Fruit fly (Drosophila melanogaster) whole organism, prepupa: ENCODE measurements around the gene GILT2.
A peak's percentile ranks its signal among the peaks of the same experiment; 100 is the strongest.

Source experiments
- Blimp-1 ChIP-seq: fragments of 200-800 bp; sonication (Bioruptor generic); optimal IDR thresholded peaks from 3 replicates; lab custom pipeline; 2017; ENCODE audit warnings: missing biosample characterization, missing genetic modification characterization, mild to moderate bottlenecking, moderate library complexity, missing genetic modification reagents
- CG10631 ChIP-seq: fragments of 200-800 bp; sonication (Bioruptor generic); optimal IDR thresholded peaks from 2 replicates; lab custom pipeline; 2016; ENCODE audit warnings: missing biosample characterization, missing genetic modification characterization
- CG10669 ChIP-seq: fragments of 200-800 bp; sonication (Bioruptor generic); optimal IDR thresholded peaks from 3 replicates; lab custom pipeline; 2018; ENCODE audit warnings: missing biosample characterization, mild to moderate bottlenecking, missing genetic modification characterization, moderate library complexity
- CG11294 ChIP-seq: fragments of 200-800 bp; sonication (Bioruptor generic); IDR thresholded peaks from 2 replicates; pipeline ENCODE4 v1.3.6; 2022; ENCODE audit warnings: missing biosample characterization, missing genetic modification characterization
- CG11762 ChIP-seq: fragments of 200-800 bp; sonication (Bioruptor generic); optimal IDR thresholded peaks from 3 replicates; lab custom pipeline; 2016; ENCODE audit warnings: missing biosample characterization, missing genetic modification characterization; ENCODE audit not compliant: insufficient read depth
- CG15336 ChIP-seq: fragments of 200-800 bp; sonication (Bioruptor generic); IDR thresholded peaks from 2 replicates; pipeline ENCODE4 v1.3.6; 2022; ENCODE audit warnings: missing biosample characterization, missing genetic modification characterization
- CG3032 ChIP-seq: fragments of 200-800 bp; optimal IDR thresholded peaks from 2 replicates; lab custom pipeline; 2019; ENCODE audit warnings: missing biosample characterization, mild to moderate bottlenecking, missing genetic modification characterization, moderate library complexity
- CG31627 ChIP-seq: fragments of 200-800 bp; sonication (Bioruptor generic); optimal IDR thresholded peaks from 3 replicates; lab custom pipeline; 2016; ENCODE audit warnings: missing biosample characterization, missing genetic modification characterization
- CG32006 ChIP-seq: fragments of 200-800 bp; sonication (Bioruptor generic); optimal IDR thresholded peaks from 3 replicates; lab custom pipeline; 2017; ENCODE audit warnings: missing biosample characterization, mild to moderate bottlenecking, missing genetic modification characterization
- CG34406 ChIP-seq: fragments of 200-800 bp; sonication (Bioruptor generic); optimal IDR thresholded peaks from 3 replicates; lab custom pipeline; 2016; ENCODE audit warnings: missing biosample characterization, missing genetic modification characterization
- CG3919 ChIP-seq: fragments of 200-800 bp; sonication (Bioruptor generic); optimal IDR thresholded peaks from 3 replicates; lab custom pipeline; 2016; ENCODE audit warnings: missing biosample characterization, missing genetic modification characterization
- CG4318 ChIP-seq: fragments of 200-800 bp; sonication (Bioruptor generic); optimal IDR thresholded peaks from 3 replicates; lab custom pipeline; 2017; ENCODE audit warnings: missing biosample characterization, mild to moderate bottlenecking, missing genetic modification characterization
- CG6163 ChIP-seq: fragments of 200-800 bp; sonication (Bioruptor generic); IDR thresholded peaks from 3 replicates; pipeline ENCODE4 v1.3.6; 2022; ENCODE audit warnings: missing biosample characterization, missing genetic modification characterization
- CG6276 ChIP-seq: fragments of 200-800 bp; sonication (Bioruptor generic); optimal IDR thresholded peaks from 2 replicates; lab custom pipeline; 2017; ENCODE audit warnings: missing biosample characterization, mild to moderate bottlenecking, missing genetic modification characterization
- CG6854 ChIP-seq: fragments of 200-800 bp; sonication (Bioruptor generic); optimal IDR thresholded peaks from 2 replicates; lab custom pipeline; 2017; ENCODE audit warnings: missing biosample characterization, mild to moderate bottlenecking, missing genetic modification characterization
- CG7368 ChIP-seq: fragments of 200-800 bp; sonication (Bioruptor generic); optimal IDR thresholded peaks from 3 replicates; lab custom pipeline; 2016; ENCODE audit warnings: missing biosample characterization, missing genetic modification characterization
- CG8119 ChIP-seq: fragments of 200-800 bp; sonication (Bioruptor generic); IDR thresholded peaks from 3 replicates; pipeline ENCODE4 v1.3.6; 2022; ENCODE audit warnings: missing biosample characterization, missing genetic modification characterization
- CG8319 ChIP-seq: fragments of 200-800 bp; sonication (Bioruptor generic); optimal IDR thresholded peaks from 3 replicates; lab custom pipeline; 2016; ENCODE audit warnings: missing biosample characterization, missing genetic modification characterization
- CG8632 ChIP-seq: fragments of 200-800 bp; sonication (Bioruptor generic); optimal IDR thresholded peaks from 3 replicates; lab custom pipeline; 2016; ENCODE audit warnings: missing biosample characterization, missing genetic modification characterization
- Eip75B ChIP-seq: fragments of 200-800 bp; sonication (Bioruptor generic); optimal IDR thresholded peaks from 3 replicates; lab custom pipeline; 2016; ENCODE audit warnings: missing biosample characterization, missing genetic modification characterization
- Eip78C ChIP-seq: fragments of 200-800 bp; sonication (Bioruptor generic); peaks from one replicate; lab custom pipeline; 2016; ENCODE audit warnings: missing biosample characterization, missing genetic modification characterization
- Gug ChIP-seq: fragments of 200-800 bp; sonication (Bioruptor generic); IDR thresholded peaks from 2 replicates; pipeline ENCODE4 v1.3.6; 2022; ENCODE audit warnings: missing biosample characterization, missing genetic modification characterization
- Hr38 ChIP-seq: sonication (Bioruptor generic); optimal IDR thresholded peaks from 2 replicates; lab custom pipeline; 2016; ENCODE audit warnings: missing biosample characterization, missing genetic modification characterization
- Hr39 ChIP-seq: fragments of 200-800 bp; sonication (Bioruptor generic); optimal IDR thresholded peaks from 2 replicates; lab custom pipeline; 2016; ENCODE audit warnings: missing biosample characterization, missing genetic modification characterization
- Hr4 ChIP-seq: fragments of 200-800 bp; sonication (Bioruptor generic); optimal IDR thresholded peaks from 3 replicates; lab custom pipeline; 2016; ENCODE audit warnings: missing biosample characterization, missing genetic modification characterization
- Lpt ChIP-seq: fragments of 200-800 bp; sonication (Bioruptor generic); optimal IDR thresholded peaks from 3 replicates; lab custom pipeline; 2016; ENCODE audit warnings: missing biosample characterization, missing genetic modification characterization
- Met ChIP-seq: fragments of 200-800 bp; sonication (Bioruptor generic); optimal IDR thresholded peaks from 3 replicates; lab custom pipeline; 2016; ENCODE audit warnings: missing biosample characterization, missing genetic modification characterization
- OdsH ChIP-seq: fragments of 200-800 bp; sonication (Bioruptor generic); optimal IDR thresholded peaks from 3 replicates; lab custom pipeline; 2016; ENCODE audit warnings: missing biosample characterization, missing genetic modification characterization
- Sox14 ChIP-seq: fragments of 200-800 bp; sonication (Bioruptor generic); optimal IDR thresholded peaks from 3 replicates; lab custom pipeline; 2016; ENCODE audit warnings: missing biosample characterization, missing genetic modification characterization
- Sox15 ChIP-seq: fragments of 200-800 bp; sonication (Bioruptor generic); optimal IDR thresholded peaks from 3 replicates; lab custom pipeline; 2016; ENCODE audit warnings: missing biosample characterization, missing genetic modification characterization
- achi ChIP-seq: fragments of 200-800 bp; sonication (Bioruptor generic); optimal IDR thresholded peaks from 3 replicates; lab custom pipeline; 2016; ENCODE audit warnings: missing biosample characterization, missing genetic modification characterization
- acj6 ChIP-seq: fragments of 200-800 bp; sonication (Bioruptor generic); optimal IDR thresholded peaks from 3 replicates; lab custom pipeline; 2016; ENCODE audit warnings: missing biosample characterization, missing genetic modification characterization
- dac ChIP-seq: fragments of 200-800 bp; sonication (Bioruptor generic); optimal IDR thresholded peaks from 2 replicates; lab custom pipeline; 2017; ENCODE audit warnings: missing biosample characterization, mild to moderate bottlenecking, missing genetic modification characterization
- eg ChIP-seq: fragments of 200-800 bp; sonication (Bioruptor generic); IDR thresholded peaks from 3 replicates; pipeline ENCODE4 v1.3.6; 2022; ENCODE audit warnings: missing biosample characterization, missing genetic modification characterization
- fd59A ChIP-seq: fragments of 200-800 bp; sonication (Bioruptor generic); optimal IDR thresholded peaks from 2 replicates; lab custom pipeline; 2017; ENCODE audit warnings: missing biosample characterization, mild to moderate bottlenecking, missing genetic modification characterization, missing genetic modification reagents
- fkh ChIP-seq: fragments of 200-800 bp; sonication (Bioruptor generic); optimal IDR thresholded peaks from 3 replicates; lab custom pipeline; 2017; ENCODE audit warnings: missing biosample characterization, mild to moderate bottlenecking, missing genetic modification characterization, moderate library complexity
- net ChIP-seq: fragments of 200-800 bp; sonication (Bioruptor generic); optimal IDR thresholded peaks from 3 replicates; lab custom pipeline; 2016; ENCODE audit warnings: missing biosample characterization, missing genetic modification characterization
- pdm3 ChIP-seq: fragments of 200-800 bp; sonication (Bioruptor generic); optimal IDR thresholded peaks from 3 replicates; lab custom pipeline; 2016; ENCODE audit warnings: missing biosample characterization, missing genetic modification characterization
- salr ChIP-seq, 2 experiments: fragments of 200-800 bp; sonication (Bioruptor generic); optimal IDR thresholded peaks; 3 replicates each; lab custom pipeline; 2016 to 2018; ENCODE audit warnings: missing biosample characterization in 2 of 2, missing genetic modification characterization in 2 of 2, mild to moderate bottlenecking in 1 of 2
- ss ChIP-seq, 2 experiments: fragments of 200-800 bp; sonication (Bioruptor generic); optimal IDR thresholded peaks; 2 replicates in 1 of 2; 3 replicates in 1 of 2; lab custom pipeline; 2017 to 2018; ENCODE audit warnings: mild to moderate bottlenecking in 2 of 2, missing biosample characterization in 2 of 2, missing genetic modification characterization in 2 of 2, moderate library complexity in 1 of 2
- svp ChIP-seq: fragments of 200-800 bp; sonication (Bioruptor generic); peaks from one replicate; lab custom pipeline; 2016; ENCODE audit warnings: missing biosample characterization, missing genetic modification characterization
- topi ChIP-seq: fragments of 200-800 bp; sonication (Bioruptor generic); optimal IDR thresholded peaks from 3 replicates; lab custom pipeline; 2016; ENCODE audit warnings: missing biosample characterization, missing genetic modification characterization
- vri ChIP-seq: fragments of 200-800 bp; sonication (Bioruptor generic); optimal IDR thresholded peaks from 3 replicates; lab custom pipeline; 2016; ENCODE audit warnings: missing biosample characterization, mild to moderate bottlenecking, missing genetic modification characterization

Gene GILT2

DNA sequence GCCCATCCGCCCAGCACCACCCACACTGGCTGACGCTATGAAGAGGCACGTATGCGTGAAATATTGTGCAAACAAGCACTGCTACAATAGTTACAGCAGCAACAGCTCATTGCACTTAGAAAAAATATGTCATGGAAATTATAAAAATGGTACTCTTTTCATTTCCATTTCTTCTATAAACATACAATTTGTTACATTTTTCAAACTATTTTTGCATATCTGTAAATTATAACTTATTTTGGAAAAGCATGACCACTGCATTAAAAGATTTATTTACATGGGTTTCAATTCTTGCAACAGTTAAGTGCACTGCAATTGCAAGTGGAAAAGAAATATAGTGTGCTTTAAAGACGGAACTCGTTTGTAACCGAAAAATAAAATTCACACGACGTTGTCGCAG, 40.3 kb upstream of the GILT2 start:
- peak; percentile 77 for TF ChIP-seq eg (GFP tag; lab: Robert Waterston, UW)
- TF ChIP-seq Eip78C (GFP tag; lab: Kevin White, UChicago) = peak; percentile 76
- peak; percentile 22 for TF ChIP-seq CG3919
- peak; percentile 13 for TF ChIP-seq CG4318 (GFP tag; lab: Kevin White, UChicago)
- TF ChIP-seq salr (GFP tag; optimal IDR thresholded peaks at IDR 0.05; lab: Kevin White, UChicago) = peak in 1 of 2 experiments; percentile 21
- no peak for TF ChIP-seq fd59A
- TF ChIP-seq CG7368 (GFP tag; lab: Kevin White, UChicago) = peak; percentile 14
- TF ChIP-seq CG8119 (GFP tag; lab: Robert Waterston, UW) = peak; percentile 67; the same call in 1 of the 3 replicates
- TF ChIP-seq CG32006 (GFP tag; lab: Kevin White, UChicago) = peak; percentile 67
- no peak for TF ChIP-seq Met (GFP tag; lab: Kevin White, UChicago)
- peak; percentile 45 for TF ChIP-seq net (GFP tag; lab: Kevin White, UChicago)
- peak; percentile 9 for TF ChIP-seq pdm3 (GFP tag; lab: Kevin White, UChicago)
- peak; percentile 17 for TF ChIP-seq acj6 (GFP tag; lab: Kevin White, UChicago)
- peak; percentile 80 for TF ChIP-seq CG15336
- peak; percentile 77 for TF ChIP-seq Hr4 (GFP tag; lab: Kevin White, UChicago)
- no peak for TF ChIP-seq CG34406
- TF ChIP-seq Gug (GFP tag; lab: Robert Waterston, UW) = 0 out of 2 replicates have a peak, but pooled peaks have one; percentile 23
- peak; percentile 27 for TF ChIP-seq achi (GFP tag; lab: Kevin White, UChicago)
- no peak for TF ChIP-seq dac (GFP tag; lab: Kevin White, UChicago)
- TF ChIP-seq Lpt (GFP tag; lab: Kevin White, UChicago) = peak; percentile 45
- peak; percentile 26 for TF ChIP-seq OdsH (GFP tag; lab: Kevin White, UChicago)
- no peak for TF ChIP-seq topi (GFP tag; lab: Kevin White, UChicago)
- TF ChIP-seq CG6163 (GFP tag; lab: Robert Waterston, UW) = peak; percentile 18; the same call in 1 of the 3 replicates
- peak; percentile 35; the same call in 1 of the 2 replicates for TF ChIP-seq CG11294
- TF ChIP-seq Blimp-1 (GFP tag; lab: Kevin White, UChicago) = no peak
- no peak for TF ChIP-seq Sox14 (GFP tag; lab: Kevin White, UChicago)
- TF ChIP-seq CG6276 = peak; percentile 43
- TF ChIP-seq, all 60 proteins: peak for 20

DNA sequence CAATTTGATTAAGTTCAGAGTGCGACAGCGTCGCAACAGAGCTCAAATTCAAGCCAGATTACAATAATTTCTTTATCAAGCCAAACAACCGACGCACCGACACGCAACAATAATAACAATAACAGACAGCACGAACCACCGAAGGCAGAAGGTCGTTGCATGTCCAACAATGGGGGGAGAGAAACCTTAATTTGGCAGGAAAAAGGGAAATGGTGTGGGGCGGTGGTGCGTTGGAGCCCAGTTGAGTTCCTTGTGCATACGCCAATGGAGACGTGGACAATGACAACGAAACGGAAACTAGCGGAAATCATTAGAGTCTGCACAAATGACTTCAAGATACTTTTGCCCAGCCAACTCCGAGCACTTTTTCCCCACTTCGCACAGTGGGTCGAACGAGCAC, 39.1 kb upstream of the GILT2 start:
- TF ChIP-seq svp = peak; percentile 51
- no peak for TF ChIP-seq CG8632 (GFP tag; lab: Kevin White, UChicago)
- TF ChIP-seq Lpt (GFP tag; lab: Kevin White, UChicago) = no peak
- no peak for TF ChIP-seq CG8319

DNA sequence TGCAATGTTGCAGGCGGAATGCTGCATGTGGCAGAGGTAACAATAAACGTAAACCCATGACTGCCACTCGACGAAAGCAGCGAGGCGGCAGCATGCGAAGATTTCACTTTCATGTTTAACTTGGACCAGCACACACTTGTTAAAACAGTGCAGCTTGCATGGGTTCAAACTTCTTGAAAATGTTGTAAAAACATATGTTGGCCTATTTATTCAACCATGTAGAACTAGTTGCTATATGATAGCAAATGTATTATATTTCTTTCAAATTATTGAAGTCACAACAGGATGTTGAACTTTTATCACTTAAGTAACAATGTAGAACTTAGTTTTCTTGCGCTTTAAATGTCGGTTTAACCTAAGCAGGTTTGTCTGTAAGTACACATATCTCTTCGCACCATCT, 35.9 kb upstream of the GILT2 start:
- TF ChIP-seq CG15336 = 0 out of 2 replicates have a peak, but pooled peaks have one; percentile 28
- peak; percentile 31 for TF ChIP-seq CG32006 (GFP tag; lab: Kevin White, UChicago)
- TF ChIP-seq CG3032 (tag; lab: Kevin White, UChicago) = no peak
- TF ChIP-seq Hr39 (GFP tag; lab: Kevin White, UChicago) = no peak
- TF ChIP-seq CG6163 (GFP tag; lab: Robert Waterston, UW) = no peak
- no peak for TF ChIP-seq CG10631
- TF ChIP-seq Eip78C (GFP tag; lab: Kevin White, UChicago) = peak; percentile 82
- TF ChIP-seq Hr4 (GFP tag; lab: Kevin White, UChicago) = peak; percentile 27
- no peak for TF ChIP-seq fkh (GFP tag; lab: Kevin White, UChicago)
- TF ChIP-seq Met (GFP tag; lab: Kevin White, UChicago) = no peak
- TF ChIP-seq CG10669 (GFP tag; lab: Kevin White, UChicago) = no peak

DNA sequence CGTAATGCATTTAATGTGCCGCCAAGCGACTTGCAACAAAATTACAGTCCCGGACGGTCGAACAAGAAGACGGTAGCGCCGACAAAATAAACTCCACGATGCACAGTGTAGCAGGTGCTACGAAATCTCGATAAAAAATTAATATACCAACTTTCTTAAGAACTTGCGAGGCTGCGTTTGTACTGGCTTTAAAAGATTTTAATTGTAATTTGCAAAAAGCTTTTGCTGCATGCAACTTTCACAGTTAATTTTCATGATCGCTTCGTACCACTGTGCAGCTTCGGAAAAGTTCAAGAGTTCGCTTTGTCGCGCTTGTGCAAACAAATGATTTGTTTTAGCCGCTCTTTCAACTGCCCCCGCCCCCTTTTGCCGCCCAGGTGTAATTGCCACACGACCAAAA, 32.5 kb upstream of the GILT2 start:
- TF ChIP-seq OdsH (GFP tag; lab: Kevin White, UChicago) (peak; percentile 88), Sox15 (peak; percentile 63), CG10631 (peak; percentile 61), Hr4 (GFP tag; lab: Kevin White, UChicago) (peak; percentile 92), Blimp-1 (GFP tag; lab: Kevin White, UChicago) (no peak), CG11762 (peak; percentile 70), Lpt (GFP tag; lab: Kevin White, UChicago) (peak; percentile 81), eg (GFP tag; lab: Robert Waterston, UW) (peak; percentile 93), Eip78C (GFP tag; lab: Kevin White, UChicago) (peak; percentile 93), Eip75B (GFP tag; lab: Kevin White, UChicago) (peak; percentile 76), pdm3 (GFP tag; lab: Kevin White, UChicago) (peak; percentile 84), fd59A (peak; percentile 40), CG6854 (no peak), net (GFP tag; lab: Kevin White, UChicago) (peak; percentile 86), CG31627 (GFP tag; lab: Kevin White, UChicago) (peak; percentile 74), CG32006 (GFP tag; lab: Kevin White, UChicago) (peak; percentile 88), vri (GFP tag; lab: Kevin White, UChicago) (peak; percentile 36), CG8119 (GFP tag; lab: Robert Waterston, UW) (peak; percentile 92), Hr39 (GFP tag; lab: Kevin White, UChicago) (peak; percentile 80), ss (GFP tag; optimal IDR thresholded peaks at IDR 0.05; lab: Kevin White, UChicago) (peak in 1 of 2 experiments; percentile 11), acj6 (GFP tag; lab: Kevin White, UChicago) (peak; percentile 84), Gug (GFP tag; lab: Robert Waterston, UW) (peak; percentile 80), Sox14 (GFP tag; lab: Kevin White, UChicago) (peak; percentile 78), Hr38 (GFP tag; lab: Kevin White, UChicago) (peak; percentile 81), CG8632 (GFP tag; lab: Kevin White, UChicago) (peak; percentile 62)
